Fruit fly (Drosophila melanogaster): Measurements from ENCODE around the gene meso18E.

DNA sequence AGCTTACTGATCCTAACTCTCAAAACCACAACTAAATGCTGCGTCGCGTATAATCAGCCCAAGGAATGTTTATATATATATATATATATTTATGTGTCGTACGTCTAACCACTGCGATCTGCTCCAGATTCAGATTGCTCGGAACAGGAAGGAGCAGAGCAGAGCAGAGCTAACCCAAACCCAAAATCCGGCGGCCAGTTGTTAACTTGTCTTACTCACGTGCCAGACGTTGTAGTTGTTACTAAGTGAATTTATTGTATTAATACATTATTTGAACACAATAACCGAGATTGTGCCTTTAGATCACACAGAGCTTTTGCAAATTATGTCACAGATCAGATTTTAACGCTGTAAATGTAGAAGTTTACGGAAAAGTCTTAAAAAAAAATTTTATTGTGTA lies 35.2 kb upstream of the meso18E start, which contains the start of gene Alr:
- no peak for TF ChIP-seq kay (GFP tag; ENCODE audit: borderline replicate concordance)
- no peak for TF ChIP-seq cnc (optimal IDR thresholded peaks at IDR 0.05)
- TF ChIP-seq pad (GFP tag; optimal IDR thresholded peaks at IDR 0.05): no peak
- TF ChIP-seq CG11617 (GFP tag; optimal IDR thresholded peaks at IDR 0.05): no peak
- TF ChIP-seq ovo (GFP tag; optimal IDR thresholded peaks at IDR 0.05): no peak
- no peak for TF ChIP-seq bab1 (GFP tag; optimal IDR thresholded peaks at IDR 0.05)

All from whole organism, adult.